Fruit fly (Drosophila melanogaster) whole organism, embryonic: ENCODE results near the gene euc.

Experiments used
- Aef1 ChIP-seq: fragments of 200-800 bp; sonication (Bioruptor generic); IDR thresholded peaks from 3 replicates; pipeline ENCODE4 v1.3.6; 2022; ENCODE audit warnings: missing biosample characterization, missing genetic modification characterization
- Bgb ChIP-seq: fragments of 200-800 bp; sonication (Bioruptor generic); IDR thresholded peaks from 2 replicates; pipeline ENCODE4 v1.3.6; 2022; ENCODE audit warnings: missing biosample characterization, missing genetic modification characterization; ENCODE audit not compliant: partially characterized antibody
- C15 ChIP-seq: fragments of 200-800 bp; sonication (Bioruptor generic); IDR thresholded peaks from 3 replicates; pipeline ENCODE4 v1.3.6; 2022; ENCODE audit warnings: missing biosample characterization, missing genetic modification characterization
- CG12299 ChIP-seq: fragments of 200-800 bp; sonication (Bioruptor generic); optimal IDR thresholded peaks from 2 replicates; lab custom pipeline; 2018; ENCODE audit warnings: missing biosample characterization, mild to moderate bottlenecking, missing genetic modification characterization
- CG13287 ChIP-seq: fragments of 200-800 bp; sonication (Bioruptor generic); IDR thresholded peaks from 2 replicates; pipeline ENCODE4 v1.3.6; 2022; ENCODE audit warnings: missing biosample characterization, missing genetic modification characterization; ENCODE audit not compliant: partially characterized antibody
- CG13424 ChIP-seq: fragments of 200-800 bp; sonication (Bioruptor generic); optimal IDR thresholded peaks from 2 replicates; lab custom pipeline; 2019; ENCODE audit warnings: missing biosample characterization, mild to moderate bottlenecking, missing genetic modification characterization, moderate library complexity
- CG14710 ChIP-seq: fragments of 200-800 bp; sonication (Bioruptor generic); optimal IDR thresholded peaks from 3 replicates; lab custom pipeline; 2019; ENCODE audit warnings: missing biosample characterization, mild to moderate bottlenecking, missing genetic modification characterization, moderate library complexity
- CG15011 ChIP-seq: fragments of 200-800 bp; sonication (Bioruptor generic); optimal IDR thresholded peaks from 3 replicates; lab custom pipeline; 2018; ENCODE audit warnings: missing biosample characterization, mild to moderate bottlenecking, missing genetic modification characterization
- CG15696 ChIP-seq: fragments of 200-800 bp; sonication (Bioruptor generic); optimal IDR thresholded peaks from 2 replicates; lab custom pipeline; 2019; ENCODE audit warnings: missing biosample characterization, mild to moderate bottlenecking, missing genetic modification characterization, moderate library complexity
- CG17385 ChIP-seq: fragments of 200-800 bp; sonication (Bioruptor generic); optimal IDR thresholded peaks from 3 replicates; lab custom pipeline; 2018; ENCODE audit warnings: missing biosample characterization, mild to moderate bottlenecking, missing genetic modification characterization
- CG17829 ChIP-seq: fragments of 200-800 bp; optimal IDR thresholded peaks from 2 replicates; lab custom pipeline; 2019; ENCODE audit warnings: missing biosample characterization, mild to moderate bottlenecking, missing genetic modification characterization, moderate library complexity
- CG18764 ChIP-seq: fragments of 200-800 bp; sonication (Bioruptor generic); optimal IDR thresholded peaks from 3 replicates; lab custom pipeline; 2016; ENCODE audit warnings: missing biosample characterization, missing genetic modification characterization
- CG2129 ChIP-seq: fragments of 200-800 bp; sonication (Bioruptor generic); IDR thresholded peaks from 2 replicates; pipeline ENCODE4 v1.3.6; 2022; ENCODE audit warnings: missing biosample characterization, missing genetic modification characterization; ENCODE audit not compliant: partially characterized antibody
- CG34224 ChIP-seq: fragments of 200-800 bp; sonication (Bioruptor generic); IDR thresholded peaks from 3 replicates; pipeline ENCODE4 v1.3.6; 2022; ENCODE audit warnings: missing biosample characterization, missing genetic modification characterization; ENCODE audit not compliant: partially characterized antibody
- CG34376 ChIP-seq: fragments of 200-800 bp; sonication (Bioruptor generic); optimal IDR thresholded peaks from 2 replicates; lab custom pipeline; 2018; ENCODE audit warnings: missing biosample characterization, mild to moderate bottlenecking, missing genetic modification characterization
- CrebB ChIP-seq: fragments of 200-800 bp; sonication (Bioruptor generic); optimal IDR thresholded peaks from 3 replicates; lab custom pipeline; 2018; ENCODE audit warnings: missing biosample characterization, mild to moderate bottlenecking, missing genetic modification characterization
- Dbx ChIP-seq: fragments of 200-800 bp; sonication (Bioruptor generic); IDR thresholded peaks from 3 replicates; pipeline ENCODE4 v1.3.6; 2022; ENCODE audit warnings: missing biosample characterization, missing genetic modification characterization
- Dp ChIP-seq: fragments of 200-800 bp; sonication (Bioruptor generic); optimal IDR thresholded peaks from 2 replicates; lab custom pipeline; 2018; ENCODE audit warnings: missing biosample characterization, mild to moderate bottlenecking, missing genetic modification characterization, moderate library complexity
- MTF-1 ChIP-seq: fragments of 200-800 bp; sonication (Bioruptor generic); optimal IDR thresholded peaks from 2 replicates; lab custom pipeline; 2018; ENCODE audit warnings: missing biosample characterization, mild to moderate bottlenecking, missing genetic modification characterization, borderline replicate concordance
- Oli ChIP-seq: fragments of 200-800 bp; sonication (Bioruptor generic); optimal IDR thresholded peaks from 2 replicates; lab custom pipeline; 2018; ENCODE audit warnings: missing biosample characterization, mild to moderate bottlenecking, missing genetic modification characterization, moderate library complexity
- Usf ChIP-seq: fragments of 200-800 bp; sonication (Bioruptor generic); optimal IDR thresholded peaks from 2 replicates; lab custom pipeline; 2017; ENCODE audit warnings: missing genotype, missing biosample characterization, missing genetic modification characterization
- YL-1 ChIP-seq: fragments of 200-800 bp; sonication (Bioruptor generic); optimal IDR thresholded peaks from 3 replicates; lab custom pipeline; 2017; ENCODE audit warnings: missing biosample characterization, mild to moderate bottlenecking, missing genetic modification characterization
- caup ChIP-seq: fragments of 200-800 bp; sonication (Bioruptor generic); optimal IDR thresholded peaks from 3 replicates; lab custom pipeline; 2017; ENCODE audit warnings: missing biosample characterization, mild to moderate bottlenecking, missing genetic modification characterization, moderate library complexity; ENCODE audit not compliant: severe bottlenecking
- emc ChIP-seq: fragments of 200-800 bp; sonication (Bioruptor generic); optimal IDR thresholded peaks from 2 replicates; lab custom pipeline; 2016; ENCODE audit warnings: missing biosample characterization, missing genetic modification characterization
- gt ChIP-seq: fragments of 200-800 bp; sonication (Bioruptor generic); IDR thresholded peaks from 2 replicates; pipeline ENCODE4 v1.3.6; 2022; ENCODE audit warnings: missing biosample characterization, missing genetic modification characterization
- inv ChIP-seq: fragments of 200-800 bp; sonication (Bioruptor generic); IDR thresholded peaks from 2 replicates; pipeline ENCODE4 v1.3.6; 2022; ENCODE audit warnings: missing biosample characterization, missing genetic modification characterization; ENCODE audit not compliant: partially characterized antibody
- kay ChIP-seq: fragments of 200-800 bp; sonication (Bioruptor generic); optimal IDR thresholded peaks from 2 replicates; lab custom pipeline; 2016; ENCODE audit warnings: missing biosample characterization, missing genetic modification characterization
- ken ChIP-seq: fragments of 200-800 bp; sonication (Bioruptor generic); IDR thresholded peaks from 3 replicates; pipeline ENCODE4 v1.3.6; 2022; ENCODE audit warnings: missing biosample characterization, missing genetic modification characterization
- lmd ChIP-seq: fragments of 200-800 bp; sonication (Bioruptor generic); IDR thresholded peaks from 2 replicates; pipeline ENCODE4 v1.3.6; 2022; ENCODE audit warnings: missing biosample characterization, missing genetic modification characterization
- mam ChIP-seq: fragments of 200-800 bp; sonication (Bioruptor generic); optimal IDR thresholded peaks from 3 replicates; lab custom pipeline; 2016; ENCODE audit warnings: missing biosample characterization, missing genetic modification characterization
- mld ChIP-seq: fragments of 200-800 bp; sonication (Bioruptor generic); IDR thresholded peaks from 3 replicates; pipeline ENCODE4 v1.3.6; 2022; ENCODE audit warnings: missing biosample characterization, missing genetic modification characterization; ENCODE audit not compliant: partially characterized antibody
- psq ChIP-seq: fragments of 200-800 bp; sonication (Bioruptor generic); optimal IDR thresholded peaks from 2 replicates; lab custom pipeline; 2017; ENCODE audit warnings: missing biosample characterization, missing genetic modification characterization
- z ChIP-seq: fragments of 200-800 bp; sonication (Bioruptor generic); IDR thresholded peaks from 3 replicates; pipeline ENCODE4 v1.3.6; 2022; ENCODE audit warnings: missing biosample characterization, missing genetic modification characterization

The euc gene

dm6 chr3R:18928346-18928917 is 50.2 kb downstream of the euc start, which contains the start of gene Mpc1 (continued):
- TF ChIP-seq inv (GFP tag; lab: Robert Waterston, UW) (peak; percentile 77), caup (GFP tag; lab: Kevin White, UChicago) (no peak), psq (GFP tag; lab: Kevin White, UChicago) (no peak), CG15696 (tag; lab: Kevin White, UChicago) (peak; percentile 4), CG15011 (GFP tag; lab: Kevin White, UChicago) (no peak), C15 (GFP tag; lab: Robert Waterston, UW) (no peak), CG34376 (GFP tag; lab: Kevin White, UChicago) (peak; percentile 29), CrebB (no peak), CG13287 (GFP tag; lab: Robert Waterston, UW) (peak; percentile 86), mam (no peak), kay (GFP tag; lab: Kevin White, UChicago) (no peak), Dp (GFP tag; lab: Kevin White, UChicago) (peak; percentile 69), mld (GFP tag; lab: Robert Waterston, UW) (peak; percentile 53; the same call in 2 of the 3 replicates), CG17385 (GFP tag; lab: Kevin White, UChicago) (no peak), CG14710 (tag; lab: Kevin White, UChicago) (peak; percentile 73), CG34224 (peak; percentile 67; the same call in 1 of the 3 replicates), Usf (GFP tag; lab: Kevin White, UChicago) (no peak), gt (GFP tag; lab: Robert Waterston, UW) (no peak), Oli (tag; lab: Kevin White, UChicago) (no peak), MTF-1 (GFP tag; lab: Kevin White, UChicago) (no peak), CG18764 (GFP tag; lab: Kevin White, UChicago) (no peak), z (GFP tag; lab: Robert Waterston, UW) (no peak), YL-1 (GFP tag; lab: Kevin White, UChicago) (peak; percentile 80), emc (GFP tag; lab: Kevin White, UChicago) (no peak), Bgb (GFP tag; lab: Robert Waterston, UW) (peak; percentile 85), ken (GFP tag; lab: Robert Waterston, UW) (0 out of 3 replicates have a peak, but pooled peaks have one; percentile 35), CG12299 (tag; lab: Kevin White, UChicago) (no peak), CG13424 (peak; percentile 19), Dbx (GFP tag; lab: Robert Waterston, UW) (no peak), Aef1 (GFP tag; lab: Robert Waterston, UW) (peak; percentile 8; the same call in 1 of the 3 replicates), CG2129 (GFP tag; lab: Robert Waterston, UW) (no peak), lmd (GFP tag; lab: Robert Waterston, UW) (no peak; the same call in 1 of the 2 replicates), CG17829 (tag; lab: Kevin White, UChicago) (no peak)
